Fruit fly (Drosophila melanogaster): Measurements from ENCODE around the gene CG34136.

dm6 chr2L:21142501-21142849, 45.8 kb downstream of the CG34136 start:
- TF ChIP-seq CG8478 (optimal IDR thresholded peaks at IDR 0.05) (no peak), CTCF (optimal IDR thresholded peaks at IDR 0.05) (no peak)
